Fruit fly (Drosophila melanogaster): ENCODE results near the gene Cog4.
A peak's percentile ranks its signal among the peaks of the same experiment; 100 is the strongest.

Cog4 gene

DNA sequence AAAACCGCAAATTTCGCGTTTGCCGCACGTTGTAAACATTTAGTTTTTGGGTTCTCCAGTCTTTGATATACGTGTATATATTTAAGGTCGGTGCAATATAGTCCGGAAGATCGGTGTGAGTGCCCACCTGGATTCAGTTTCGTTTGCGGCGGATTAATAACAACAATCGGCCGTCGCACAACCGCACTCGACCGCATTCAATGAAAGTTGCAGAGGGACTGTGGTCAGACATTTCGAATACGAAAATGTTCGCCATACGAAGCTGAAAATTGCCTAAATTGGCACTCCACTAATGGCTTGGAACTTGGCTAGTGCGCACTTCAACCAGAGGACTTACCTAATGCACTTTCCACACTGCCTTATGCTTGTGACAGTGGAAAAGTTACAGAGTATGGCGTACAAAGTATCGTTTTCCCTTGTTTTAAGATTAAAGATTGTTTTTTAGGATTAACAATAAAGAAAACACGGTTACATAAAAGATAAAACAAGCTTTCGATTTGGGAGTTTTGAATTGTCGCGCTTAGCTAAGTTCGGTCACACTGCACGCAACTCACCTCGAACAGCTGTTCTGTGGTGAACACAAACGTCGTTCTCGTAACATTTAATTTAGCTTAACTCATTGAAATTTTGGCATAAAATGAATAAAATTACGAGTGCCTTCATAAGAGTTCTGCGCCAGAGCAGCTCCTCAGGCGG, 18.3 kb upstream of the Cog4 start, which contains the start of the genes Myo31DF and CG6094 (continued):
- TF ChIP-seq ranshi (GFP tag; IDR thresholded peaks at IDR 0.05) (peak; percentile 5; the same call in 1 of the 2 replicates), Dad (GFP tag; optimal IDR thresholded peaks at IDR 0.05) (peak; percentile 55), CG15601 (tag; optimal IDR thresholded peaks at IDR 0.05) (peak; percentile 79), Antp (GFP tag; optimal IDR thresholded peaks at IDR 0.05) (peak; percentile 35), CG2120 (GFP tag; optimal IDR thresholded peaks at IDR 0.05) (peak; percentile 47), E2f1 (GFP tag; IDR thresholded peaks at IDR 0.05) (no peak), bcd (GFP tag; optimal IDR thresholded peaks at IDR 0.05) (peak; percentile 57), MTF-1 (GFP tag; optimal IDR thresholded peaks at IDR 0.05; ENCODE audit: borderline replicate concordance) (no peak), pho (GFP tag; optimal IDR thresholded peaks at IDR 0.05) (peak; percentile 55), CG12155 (GFP tag; optimal IDR thresholded peaks at IDR 0.05) (peak; percentile 50), CG33557 (GFP tag; optimal IDR thresholded peaks at IDR 0.05) (no peak), cad (GFP tag; optimal IDR thresholded peaks at IDR 0.05) (no peak), exex (tag; optimal IDR thresholded peaks at IDR 0.05) (peak; percentile 19), ato (GFP tag; IDR thresholded peaks at IDR 0.05; ENCODE audit: partially characterized antibody) (peak; percentile 64; the same call in 1 of the 2 replicates), Nf-YB (GFP tag; optimal IDR thresholded peaks at IDR 0.05) (no peak), H15 (GFP tag; IDR thresholded peaks at IDR 0.05) (no peak), CG10654 (GFP tag; optimal IDR thresholded peaks at IDR 0.05) (no peak), klu (GFP tag; IDR thresholded peaks at IDR 0.05) (no peak), CG1529 (GFP tag; optimal IDR thresholded peaks at IDR 0.05) (no peak), CG18476 (GFP tag; optimal IDR thresholded peaks at IDR 0.05) (no peak), CG18619 (GFP tag; optimal IDR thresholded peaks at IDR 0.05) (no peak), gce (GFP tag; IDR thresholded peaks at IDR 0.05) (no peak), pum (GFP tag; optimal IDR thresholded peaks at IDR 0.05) (peak; percentile 21), sc (optimal IDR thresholded peaks at IDR 0.05) (no peak), sc (GFP tag; optimal IDR thresholded peaks at IDR 0.05) (no peak), CG3065 (GFP tag; optimal IDR thresholded peaks at IDR 0.05) (no peak), NC2β (GFP tag; optimal IDR thresholded peaks at IDR 0.05) (peak; percentile 39), CG16863 (GFP tag; optimal IDR thresholded peaks at IDR 0.05) (no peak), amos (GFP tag; IDR thresholded peaks at IDR 0.05; ENCODE audit: partially characterized antibody) (peak; percentile 57; the same call in 1 of the 2 replicates), PHDP (tag; optimal IDR thresholded peaks at IDR 0.05) (peak; percentile 10), bab2 (GFP tag; optimal IDR thresholded peaks at IDR 0.05) (peak; percentile 34), CG10321 (GFP tag; IDR thresholded peaks at IDR 0.05) (no peak; the same call in 1 of the 2 replicates), pb (GFP tag; optimal IDR thresholded peaks at IDR 0.05) (no peak), CG14667 (GFP tag; IDR thresholded peaks at IDR 0.05) (no peak), croc (GFP tag; conservative IDR thresholded peaks at IDR 0.05) (0 out of 3 replicates have a peak, but pooled peaks have one; percentile 13), CG33213 (GFP tag; optimal IDR thresholded peaks at IDR 0.05) (peak; percentile 60), nerfin-2 (GFP tag; IDR thresholded peaks at IDR 0.05; ENCODE audit: partially characterized antibody) (0 out of 2 replicates have a peak, but pooled peaks have one; percentile 12), HmgZ (tag; optimal IDR thresholded peaks at IDR 0.05) (peak; percentile 81), CG5953 (GFP tag; IDR thresholded peaks at IDR 0.05) (peak; percentile 41; the same call in 1 of the 2 replicates), slbo (GFP tag; IDR thresholded peaks at IDR 0.05) (peak; percentile 65), gro (GFP tag; optimal IDR thresholded peaks at IDR 0.05) (peak; percentile 38), vfl (GFP tag; optimal IDR thresholded peaks at IDR 0.05) (peak; percentile 27), CG18011 (GFP tag; optimal IDR thresholded peaks at IDR 0.05) (peak; percentile 27), Taf1 (GFP tag; IDR thresholded peaks at IDR 0.05) (no peak), CG12391 (tag; optimal IDR thresholded peaks at IDR 0.05) (peak; percentile 35), mirr (GFP tag; optimal IDR thresholded peaks at IDR 0.05) (peak; percentile 32), CG6272 (GFP tag; IDR thresholded peaks at IDR 0.05) (no peak), da (GFP tag; optimal IDR thresholded peaks at IDR 0.05) (peak; percentile 24), ham (GFP tag; IDR thresholded peaks at IDR 0.05) (no peak), br (optimal IDR thresholded peaks at IDR 0.05) (no peak), CG4424 (GFP tag; optimal IDR thresholded peaks at IDR 0.05) (peak; percentile 25)

Data from whole organism, embryonic.